Fruit fly (Drosophila melanogaster) whole organism, pupa: ENCODE measurements around the gene CG5516.

Source experiments
- CG10348 ChIP-seq: fragments of 200-800 bp; sonication (Bioruptor generic); IDR thresholded peaks from 2 replicates; pipeline ENCODE4 v1.3.6; 2022; ENCODE audit warnings: missing biosample characterization, missing genetic modification characterization
- CG12605 ChIP-seq: fragments of 200-800 bp; sonication (Bioruptor generic); IDR thresholded peaks from 2 replicates; pipeline ENCODE4 v1.3.6; 2022; ENCODE audit warnings: missing biosample characterization, missing genetic modification characterization
- CG15710 ChIP-seq: fragments of 200-800 bp; sonication (Bioruptor generic); optimal IDR thresholded peaks from 2 replicates; lab custom pipeline; 2018; ENCODE audit warnings: missing biosample characterization, mild to moderate bottlenecking, missing genetic modification characterization, moderate library complexity
- D1 ChIP-seq: fragments of 200-800 bp; sonication (Bioruptor generic); optimal IDR thresholded peaks from 2 replicates; lab custom pipeline; 2018; ENCODE audit warnings: missing biosample characterization, mild to moderate bottlenecking, missing genetic modification characterization, moderate library complexity
- Snoo ChIP-seq: fragments of 200-800 bp; sonication (Bioruptor generic); optimal IDR thresholded peaks from 3 replicates; lab custom pipeline; 2017; ENCODE audit warnings: missing biosample characterization, mild to moderate bottlenecking, missing genetic modification characterization, inconsistent platforms
- gl ChIP-seq: fragments of 200-800 bp; sonication (Bioruptor generic); optimal IDR thresholded peaks from 2 replicates; lab custom pipeline; 2018; ENCODE audit warnings: missing biosample characterization, mild to moderate bottlenecking, missing genetic modification characterization

dm6 chr3R:16011698-16012332, 48.1 kb downstream of the CG5516 start:
- TF ChIP-seq Snoo (no peak), gl (no peak), CG10348 (no peak), CG12605 (GFP tag; lab: Robert Waterston, UW) (no peak), CG15710 (tag; lab: Kevin White, UChicago) (no peak), D1 (tag; lab: Kevin White, UChicago) (no peak)
